Fruit fly (Drosophila melanogaster): ENCODE measurements around the gene Apl.
A peak's percentile ranks its signal among the peaks of the same experiment; 100 is the strongest.

Gene Apl

DNA sequence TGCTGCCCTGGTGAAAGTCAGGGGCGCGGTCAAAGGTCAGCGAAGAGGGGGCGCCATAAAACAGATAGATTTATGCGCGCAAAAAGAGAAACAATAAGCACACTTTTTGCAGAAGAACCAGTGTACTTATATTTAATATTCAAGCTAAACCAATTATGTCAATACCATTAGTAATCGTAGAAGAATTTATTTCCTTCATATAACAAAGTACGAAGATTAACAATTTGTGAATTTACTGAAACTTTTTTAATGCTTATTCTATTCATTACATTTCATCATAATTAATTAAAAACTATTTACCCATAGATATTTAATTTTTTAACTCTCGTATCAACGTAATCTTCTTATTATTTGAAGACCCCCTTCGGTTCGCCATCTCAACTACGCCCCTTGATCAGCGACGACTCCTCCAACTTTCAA, 47.1 kb downstream of the Apl start:
- TF ChIP-seq Sin3A (optimal IDR thresholded peaks at IDR 0.05) (no peak), psq (optimal IDR thresholded peaks at IDR 0.05) (no peak), insv (optimal IDR thresholded peaks at IDR 0.05) (no peak), ttk (optimal IDR thresholded peaks at IDR 0.05) (no peak), Myc (optimal IDR thresholded peaks at IDR 0.05) (no peak), h (optimal IDR thresholded peaks at IDR 0.05) (no peak)

DNA sequence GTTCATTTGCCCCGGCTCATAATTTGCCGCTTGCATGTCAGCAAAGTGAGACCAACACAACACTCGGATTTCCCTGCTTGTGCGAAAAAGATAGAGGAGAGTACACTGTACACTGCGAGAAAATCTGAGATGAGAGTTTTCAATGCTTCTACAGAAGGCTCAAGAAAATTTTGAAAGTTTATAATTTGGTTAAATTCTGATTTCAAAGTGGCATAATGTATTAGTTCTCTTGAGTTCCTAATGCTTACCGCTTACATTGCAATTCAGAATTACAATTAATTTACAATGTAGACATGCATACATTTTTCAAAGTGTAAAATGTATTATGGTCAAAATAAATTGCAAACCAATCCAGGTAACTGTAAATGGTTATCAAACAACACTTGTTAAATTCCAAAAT, 48.0 kb downstream of the Apl start:
- TF ChIP-seq Sin3A (optimal IDR thresholded peaks at IDR 0.05) (no peak), psq (optimal IDR thresholded peaks at IDR 0.05) (no peak), ttk (optimal IDR thresholded peaks at IDR 0.05) (no peak), h (optimal IDR thresholded peaks at IDR 0.05) (no peak), Myc (optimal IDR thresholded peaks at IDR 0.05) (no peak), insv (optimal IDR thresholded peaks at IDR 0.05) (no peak)

DNA sequence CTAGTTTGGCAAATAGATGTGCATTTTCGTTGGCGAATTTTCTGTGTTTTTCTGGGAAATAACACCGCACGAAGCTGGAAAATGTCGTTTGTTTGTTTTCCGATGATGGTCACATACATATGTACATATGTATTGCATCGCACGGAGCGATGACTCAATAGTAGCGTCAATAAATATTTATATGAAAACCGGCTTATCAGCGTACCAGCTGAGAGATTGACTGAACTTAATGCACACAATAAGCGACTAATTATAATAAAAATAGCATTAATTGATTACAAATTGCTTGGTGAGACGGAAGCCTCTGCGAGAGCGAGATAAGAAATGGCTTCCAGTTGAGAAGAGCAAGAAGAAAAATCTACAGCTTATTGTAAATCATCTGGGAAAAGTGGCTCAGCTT, 49.5 kb downstream of the Apl start:
- no peak for TF ChIP-seq h (optimal IDR thresholded peaks at IDR 0.05)
- no peak for TF ChIP-seq ttk (optimal IDR thresholded peaks at IDR 0.05)
- no peak for TF ChIP-seq Sin3A (optimal IDR thresholded peaks at IDR 0.05)
- TF ChIP-seq psq (optimal IDR thresholded peaks at IDR 0.05) = no peak
- TF ChIP-seq insv (optimal IDR thresholded peaks at IDR 0.05) = no peak
- no peak for TF ChIP-seq Myc (optimal IDR thresholded peaks at IDR 0.05)

- TF ChIP-seq h (optimal IDR thresholded peaks at IDR 0.05) = no peak
Observed at dm6 chr3L:16645323-16645982, 50.5 kb downstream of the Apl start.

- no peak for TF ChIP-seq Myc (optimal IDR thresholded peaks at IDR 0.05)
- peak; percentile 73 for TF ChIP-seq ttk (optimal IDR thresholded peaks at IDR 0.05)
- no peak for TF ChIP-seq h (optimal IDR thresholded peaks at IDR 0.05)
- no peak for TF ChIP-seq insv (optimal IDR thresholded peaks at IDR 0.05)
Observed at dm6 chr3L:16646865-16647459, 52.0 kb downstream of the Apl start.

DNA sequence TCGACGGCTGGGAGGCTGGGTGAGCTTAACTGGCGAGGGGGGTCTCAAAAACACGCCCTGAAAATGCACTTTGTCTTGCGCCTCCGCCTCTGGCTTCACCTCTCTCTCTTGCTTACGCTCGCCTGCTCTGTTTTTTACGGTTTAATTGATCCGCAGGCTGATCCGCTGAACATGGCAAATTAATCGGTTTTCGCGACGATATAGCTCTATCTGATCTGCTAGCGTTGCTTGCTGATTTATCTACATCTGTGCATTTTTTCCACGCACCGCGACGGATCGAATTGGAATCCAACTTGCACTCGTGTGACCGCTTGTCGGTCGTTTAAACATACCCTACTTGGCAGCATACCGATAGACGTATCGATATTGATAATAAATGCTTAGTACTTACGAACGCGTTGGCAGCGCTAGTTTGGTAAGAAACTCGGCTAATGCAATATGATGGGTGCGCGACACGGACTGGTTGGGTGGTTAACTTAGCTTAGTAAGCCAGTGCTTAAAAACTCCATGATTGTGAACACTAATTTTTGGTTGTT, 52.7 kb downstream of the Apl start, which contains the start of gene Abl:
Gene Abl, minus strand, starts transcription at position 305 of the 536 bp plus-strand sequence.
- TF ChIP-seq psq (optimal IDR thresholded peaks at IDR 0.05) = no peak
- TF ChIP-seq Myc (optimal IDR thresholded peaks at IDR 0.05) = no peak
- no peak for TF ChIP-seq Sin3A (optimal IDR thresholded peaks at IDR 0.05)

All from Kc167 (cell line).